Worm (Caenorhabditis elegans) whole organism, L1 larva: Measurements from ENCODE around the gene str-5.
"Not testable (repeated sequence)": the region's sequence is repeated elsewhere in the genome, so short reads cannot be mapped to it uniquely, and the experiment has no call there.

ENCODE experiments used
- C16A3.4 ChIP-seq: fragments of 150-350 bp; optimal IDR thresholded peaks from 2 replicates; lab custom pipeline; 2014; ENCODE audit warnings: missing biosample characterization, missing genetic modification characterization
- C34B4.2 ChIP-seq: sonication (generic microtip); optimal IDR thresholded peaks from 2 replicates; lab custom pipeline; 2017; ENCODE audit warnings: mild to moderate bottlenecking, missing genetic modification characterization, missing compliant biosample characterization
- Y116A8C.19 ChIP-seq: sonication (generic microtip); optimal IDR thresholded peaks from 2 replicates; lab custom pipeline; 2016; ENCODE audit warnings: missing compliant biosample characterization, missing genetic modification characterization, borderline replicate concordance
- aha-1 ChIP-seq: fragments of 150-350 bp; optimal IDR thresholded peaks from 2 replicates; lab custom pipeline; 2014; ENCODE audit warnings: missing biosample characterization, missing genetic modification characterization
- ceh-90 ChIP-seq: sonication (generic microtip); optimal IDR thresholded peaks from 2 replicates; lab custom pipeline; 2016; ENCODE audit warnings: missing genetic modification characterization, missing compliant biosample characterization
- ces-1 ChIP-seq: fragments of 150-350 bp; optimal IDR thresholded peaks from 2 replicates; lab custom pipeline; 2014; ENCODE audit warnings: missing biosample characterization, missing genetic modification reagents, missing genetic modification characterization
- dpl-1 ChIP-seq, 3 experiments: fragments of 150-350 bp in 2 of 3; sonication (generic microtip) in 1 of 3; optimal IDR thresholded peaks; 2 replicates each; lab custom pipeline; 2014 to 2017; ENCODE audit warnings: missing biosample characterization in 3 of 3, missing genetic modification characterization in 3 of 3, missing genetic modification reagents in 3 of 3
- egl-13 ChIP-seq: sonication (generic microtip); optimal IDR thresholded peaks from 2 replicates; lab custom pipeline; 2016; ENCODE audit warnings: missing genotype, missing genetic modification reagents, missing genetic modification characterization, missing compliant biosample characterization
- egl-27 ChIP-seq, 2 experiments: fragments of 150-350 bp in 1 of 2; sonication (generic microtip); optimal IDR thresholded peaks; 3 replicates each; lab custom pipeline; 2017 to 2018; ENCODE audit warnings: missing biosample characterization in 2 of 2, missing genetic modification characterization in 2 of 2, missing genetic modification reagents in 2 of 2
- elt-2 ChIP-seq: sonication (generic microtip); optimal IDR thresholded peaks from 2 replicates; lab custom pipeline; 2016; ENCODE audit warnings: missing genetic modification characterization, mild to moderate bottlenecking, inconsistent platforms, missing compliant biosample characterization, missing genetic modification reagents
- fkh-10 ChIP-seq: sonication (generic microtip); optimal IDR thresholded peaks from 2 replicates; lab custom pipeline; 2017; ENCODE audit warnings: missing biosample characterization, missing genetic modification reagents, missing genetic modification characterization
- fkh-4 ChIP-seq: sonication (generic microtip); optimal IDR thresholded peaks from 2 replicates; lab custom pipeline; 2016; ENCODE audit warnings: missing compliant biosample characterization, missing genetic modification characterization, borderline replicate concordance
- hlh-17 ChIP-seq: fragments of 200-800 bp; sonication (Bioruptor generic); optimal IDR thresholded peaks from 2 replicates; lab custom pipeline; 2018; ENCODE audit warnings: missing genetic modification characterization, mild to moderate bottlenecking, missing compliant biosample characterization, moderate library complexity, borderline replicate concordance
- hpl-2 ChIP-seq: fragments of 150-350 bp; optimal IDR thresholded peaks from 2 replicates; lab custom pipeline; 2014; ENCODE audit warnings: missing biosample characterization, missing genetic modification reagents, missing genetic modification characterization
- lin-13 ChIP-seq: fragments of 150-350 bp; optimal IDR thresholded peaks from 2 replicates; lab custom pipeline; 2014; ENCODE audit warnings: missing biosample characterization, missing genetic modification reagents, missing genetic modification characterization
- lin-15B ChIP-seq: fragments of 150-350 bp; sonication (generic microtip); optimal IDR thresholded peaks from 3 replicates; lab custom pipeline; 2014; ENCODE audit warnings: missing biosample characterization, missing genetic modification characterization
- nhr-19 ChIP-seq: fragments of 200-800 bp; sonication (Bioruptor generic); conservative IDR thresholded peaks from 2 replicates; pipeline ENCODE4 v1.3.6; 2022; ENCODE audit warnings: missing genetic modification characterization, missing compliant biosample characterization
- nhr-237 ChIP-seq: fragments of 150-350 bp; optimal IDR thresholded peaks from 2 replicates; lab custom pipeline; 2014; ENCODE audit warnings: missing biosample characterization, missing genetic modification characterization
- nhr-28 ChIP-seq: fragments of 150-350 bp; optimal IDR thresholded peaks from 2 replicates; lab custom pipeline; 2014; ENCODE audit warnings: missing biosample characterization, missing genetic modification characterization
- nhr-71 ChIP-seq: sonication (generic microtip); optimal IDR thresholded peaks from 2 replicates; lab custom pipeline; 2016; ENCODE audit warnings: mild to moderate bottlenecking, missing genetic modification characterization, moderate library complexity, missing compliant biosample characterization
- nhr-77 ChIP-seq: fragments of 150-350 bp; optimal IDR thresholded peaks from 2 replicates; lab custom pipeline; 2014; ENCODE audit warnings: missing biosample characterization, missing genetic modification characterization
- nhr-90 ChIP-seq: sonication (generic microtip); optimal IDR thresholded peaks from 2 replicates; lab custom pipeline; 2016; ENCODE audit warnings: mild to moderate bottlenecking, missing genetic modification characterization, missing compliant biosample characterization; ENCODE audit not compliant: poor library complexity
- pqm-1 ChIP-seq: sonication (generic microtip); optimal IDR thresholded peaks from 3 replicates; lab custom pipeline; 2017; ENCODE audit warnings: missing biosample characterization, missing genetic modification characterization
- rnt-1 ChIP-seq: sonication (generic microtip); optimal IDR thresholded peaks from 2 replicates; lab custom pipeline; 2016; ENCODE audit warnings: mild to moderate bottlenecking, missing genetic modification characterization, moderate library complexity, missing compliant biosample characterization
- skn-1 ChIP-seq: fragments of 150-350 bp; optimal IDR thresholded peaks from 2 replicates; lab custom pipeline; 2014; ENCODE audit warnings: missing biosample characterization, missing genetic modification characterization
- snpc-4 ChIP-seq: fragments of 150-350 bp; optimal IDR thresholded peaks from 2 replicates; lab custom pipeline; 2014; ENCODE audit warnings: missing biosample characterization, missing genetic modification characterization
- snu-23 ChIP-seq: sonication (generic microtip); optimal IDR thresholded peaks from 2 replicates; lab custom pipeline; 2016; ENCODE audit warnings: missing genetic modification characterization, missing compliant biosample characterization
- sptf-1 ChIP-seq: fragments of 150-350 bp; optimal IDR thresholded peaks from 2 replicates; lab custom pipeline; 2014; ENCODE audit warnings: missing biosample characterization, missing genetic modification characterization
- swsn-7 ChIP-seq: sonication (generic microtip); optimal IDR thresholded peaks from 2 replicates; lab custom pipeline; 2016; ENCODE audit warnings: missing genetic modification characterization, missing compliant biosample characterization
- unc-130 ChIP-seq: fragments of 150-350 bp; optimal IDR thresholded peaks from 2 replicates; lab custom pipeline; 2017; ENCODE audit warnings: missing biosample characterization, missing genetic modification characterization, inconsistent platforms
- unc-30 ChIP-seq: sonication (generic microtip); optimal IDR thresholded peaks from 2 replicates; lab custom pipeline; 2017; ENCODE audit warnings: missing biosample characterization, missing genetic modification characterization
- unc-86 ChIP-seq: sonication (generic microtip); optimal IDR thresholded peaks from 2 replicates; lab custom pipeline; 2016; ENCODE audit warnings: missing genetic modification characterization, missing compliant biosample characterization
- vab-15 ChIP-seq: sonication (generic microtip); optimal IDR thresholded peaks from 2 replicates; lab custom pipeline; 2017; ENCODE audit warnings: missing genotype, mild to moderate bottlenecking, missing genetic modification characterization, missing compliant biosample characterization
- ztf-4 ChIP-seq: fragments of 150-350 bp; optimal IDR thresholded peaks from 2 replicates; lab custom pipeline; 2014; ENCODE audit warnings: missing biosample characterization, missing genetic modification characterization

The str-5 gene

ce11 chrV:15733568-15733967, 19.5 kb upstream of the str-5 start, which contains the start of gene T23D5.3:
Gene T23D5.3 (minus strand): TSS chrV:15733668.
- TF ChIP-seq lin-13 (GFP tag; lab: Kevin White, UChicago) (no peak), unc-30 (no peak), elt-2 (tag; lab: Kevin White, UChicago) (no peak)

- TF ChIP-seq vab-15 (tag; lab: Kevin White, UChicago) (no peak), pqm-1 (no peak), nhr-28 (tag; lab: Kevin White, UChicago) (no peak), snpc-4 (tag; lab: Kevin White, UChicago) (no peak), snu-23 (GFP tag; lab: Kevin White, UChicago) (no peak), nhr-90 (tag; lab: Kevin White, UChicago) (no peak), rnt-1 (tag; lab: Kevin White, UChicago) (no peak), nhr-71 (tag; lab: Kevin White, UChicago) (no peak), sptf-1 (no peak), ztf-4 (tag; lab: Kevin White, UChicago) (no peak), swsn-7 (tag; lab: Kevin White, UChicago) (no peak), hpl-2 (GFP tag; lab: Kevin White, UChicago) (no peak), C34B4.2 (tag; lab: Kevin White, UChicago) (no peak), elt-2 (tag; lab: Kevin White, UChicago) (no peak), hlh-17 (GFP tag; lab: Kevin White, UChicago) (no peak), ces-1 (GFP tag; lab: Kevin White, UChicago) (no peak), aha-1 (tag; lab: Kevin White, UChicago) (no peak), skn-1 (tag; lab: Kevin White, UChicago) (no peak)
These were observed 17.3 kb upstream of the str-5 start, which contains the start of gene str-27 for ce11 chrV:15735720-15736119. Gene str-27 (minus strand): TSS chrV:15735820.

ce11 chrV:15741851-15742250, 11.2 kb upstream of the str-5 start, which contains the start of gene str-18:
Gene str-18 (minus strand): TSS chrV:15741951.
- TF ChIP-seq Y116A8C.19 (tag; lab: Kevin White, UChicago) (no peak), nhr-237 (no peak), ces-1 (GFP tag; lab: Kevin White, UChicago) (no peak), unc-130 (tag; lab: Kevin White, UChicago) (no peak), egl-27 (tag; optimal IDR thresholded peaks at IDR 0.05; lab: Kevin White, UChicago) (no peak), ceh-90 (tag; lab: Kevin White, UChicago) (no peak), nhr-71 (tag; lab: Kevin White, UChicago) (no peak), lin-15B (no peak), fkh-10 (GFP tag; lab: Kevin White, UChicago) (no peak), ztf-4 (tag; lab: Kevin White, UChicago) (no peak), unc-86 (tag; lab: Kevin White, UChicago) (no peak), C16A3.4 (no peak), dpl-1 (GFP tag; optimal IDR thresholded peaks at IDR 0.05; lab: Kevin White, UChicago) (no peak), C34B4.2 (tag; lab: Kevin White, UChicago) (no peak), egl-13 (no peak), aha-1 (tag; lab: Kevin White, UChicago) (no peak), fkh-4 (no peak), unc-30 (no peak), nhr-77 (tag; lab: Kevin White, UChicago) (no peak), elt-2 (tag; lab: Kevin White, UChicago) (no peak)

- not testable (repeated sequence) for TF ChIP-seq ztf-4 (tag; lab: Kevin White, UChicago); nhr-19 (GFP tag; lab: Robert Waterston, UW); nhr-28 (tag; lab: Kevin White, UChicago)
These were observed 8.7 kb upstream of the str-5 start, which contains the start of gene str-19 for ce11 chrV:15744366-15744765. Gene str-19 (minus strand): TSS chrV:15744466.
